Worm (Caenorhabditis elegans): ENCODE data around the gene sdz-16.

The sdz-16 gene

DNA sequence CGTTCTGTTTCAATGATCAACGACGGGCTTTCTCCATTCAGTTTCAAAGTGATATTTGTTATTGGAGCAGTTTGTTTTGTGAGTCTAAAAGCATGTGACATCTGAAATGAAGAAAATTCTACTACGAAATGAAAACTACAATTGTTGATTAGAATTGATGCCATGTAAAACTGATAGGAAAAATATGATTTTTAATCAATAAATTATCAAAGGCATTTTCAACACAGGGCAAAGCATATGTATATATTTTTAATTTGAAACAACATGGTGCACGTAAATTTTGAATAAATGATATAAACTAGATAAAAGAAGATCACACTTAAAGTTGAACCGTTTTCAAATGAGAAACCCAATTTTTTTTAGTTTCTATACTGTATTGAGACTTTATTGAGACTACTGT, 26.4 kb downstream of the sdz-16 start, which contains the start of gene K10G4.5:
Gene K10G4.5, minus strand, starts transcription at position 101 of the 400 bp plus-strand sequence.
- TF ChIP-seq ceh-30 (tag; optimal IDR thresholded peaks at IDR 0.05): no peak
- TF ChIP-seq ceh-14 (tag; optimal IDR thresholded peaks at IDR 0.05): no peak
- no peak for TF ChIP-seq ceh-19 (GFP tag; optimal IDR thresholded peaks at IDR 0.05)
- no peak for TF ChIP-seq C08G9.2 (tag; optimal IDR thresholded peaks at IDR 0.05)
- TF ChIP-seq hlh-13 (GFP tag; optimal IDR thresholded peaks at IDR 0.05): no peak
- no peak for TF ChIP-seq ceh-6 (GFP tag; optimal IDR thresholded peaks at IDR 0.05)
- TF ChIP-seq che-1 (tag; optimal IDR thresholded peaks at IDR 0.05): no peak
- no peak for TF ChIP-seq fkh-10 (GFP tag; optimal IDR thresholded peaks at IDR 0.05)
- TF ChIP-seq sdc-2 (tag; optimal IDR thresholded peaks at IDR 0.05): no peak
- no peak for TF ChIP-seq rnt-1 (tag; optimal IDR thresholded peaks at IDR 0.05)
- TF ChIP-seq gmeb-2 (tag; optimal IDR thresholded peaks at IDR 0.05): no peak
- TF ChIP-seq ets-4 (tag; optimal IDR thresholded peaks at IDR 0.05): no peak
- no peak for TF ChIP-seq K02D7.2 (tag; optimal IDR thresholded peaks at IDR 0.05)
- no peak for TF ChIP-seq fax-1 (tag; optimal IDR thresholded peaks at IDR 0.05)
- no peak for TF ChIP-seq ama-1 (optimal IDR thresholded peaks at IDR 0.05)
- no peak for TF ChIP-seq hlh-30 (tag; optimal IDR thresholded peaks at IDR 0.05; ENCODE audit: insufficient read depth)
- no peak for TF ChIP-seq C38D4.7 (GFP tag; optimal IDR thresholded peaks at IDR 0.05)
- no peak for TF ChIP-seq ztf-16 (tag; optimal IDR thresholded peaks at IDR 0.05)
- TF ChIP-seq ceh-2 (tag; optimal IDR thresholded peaks at IDR 0.05): no peak
- no peak for TF ChIP-seq sox-4 (tag; optimal IDR thresholded peaks at IDR 0.05)

DNA sequence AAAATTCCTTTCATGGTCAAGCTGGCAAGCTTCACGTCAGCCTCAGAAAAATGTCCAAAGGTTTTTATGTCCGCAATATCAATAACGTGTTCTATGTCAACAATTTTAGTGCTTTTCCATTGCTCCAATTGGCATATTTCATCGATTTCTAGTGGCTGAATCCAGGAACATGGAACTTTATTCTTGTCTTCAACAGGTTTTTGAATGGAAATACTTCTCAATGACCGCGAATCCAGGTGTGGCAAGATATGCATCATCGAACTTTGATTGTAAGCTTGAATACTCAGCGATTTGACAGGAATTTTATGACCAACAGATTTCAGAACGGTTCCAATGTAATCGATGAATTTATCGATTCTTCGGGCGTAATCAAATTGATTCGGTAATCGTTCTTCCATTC, 29.1 kb downstream of the sdz-16 start:
- TF ChIP-seq pha-2 (tag; optimal IDR thresholded peaks at IDR 0.05) (no peak), dve-1 (tag; optimal IDR thresholded peaks at IDR 0.05) (no peak), hlh-30 (tag; optimal IDR thresholded peaks at IDR 0.05; ENCODE audit: insufficient read depth) (no peak), pha-4 (tag; optimal IDR thresholded peaks at IDR 0.05) (no peak), eyg-1 (tag; optimal IDR thresholded peaks at IDR 0.05) (no peak), pax-1 (tag; optimal IDR thresholded peaks at IDR 0.05) (no peak), unc-55 (GFP tag; optimal IDR thresholded peaks at IDR 0.05) (no peak)

DNA sequence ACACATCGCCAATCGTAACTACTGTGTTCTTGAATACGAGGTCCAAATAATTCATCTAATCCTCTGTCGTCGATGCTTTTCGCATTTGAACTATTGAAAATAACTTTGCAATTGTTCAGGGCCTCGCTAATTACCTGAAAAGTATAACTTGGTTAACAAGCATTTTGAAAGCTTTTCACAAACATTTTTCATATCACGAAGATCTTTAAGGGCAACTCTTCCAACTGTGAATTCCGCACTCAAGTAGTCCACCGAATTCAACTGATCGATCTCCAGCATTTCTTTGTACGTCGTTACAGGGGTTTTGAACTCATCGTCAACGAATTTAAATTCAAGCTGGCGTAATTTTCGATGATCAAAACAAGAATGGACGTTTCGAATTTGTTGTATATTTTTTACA, 31.3 kb downstream of the sdz-16 start:
- TF ChIP-seq ceh-18 (tag; optimal IDR thresholded peaks at IDR 0.05): no peak
- no peak for TF ChIP-seq pax-1 (tag; optimal IDR thresholded peaks at IDR 0.05)
- TF ChIP-seq madf-2 (tag; optimal IDR thresholded peaks at IDR 0.05): no peak
- TF ChIP-seq lim-6 (tag; optimal IDR thresholded peaks at IDR 0.05): no peak
- TF ChIP-seq tbx-2 (tag; optimal IDR thresholded peaks at IDR 0.05): no peak
- TF ChIP-seq dmd-4 (tag; optimal IDR thresholded peaks at IDR 0.05; ENCODE audit: borderline replicate concordance): no peak
- no peak for TF ChIP-seq nfya-1 (tag; optimal IDR thresholded peaks at IDR 0.05)
- TF ChIP-seq tbx-7 (tag; optimal IDR thresholded peaks at IDR 0.05): no peak
- no peak for TF ChIP-seq K02D7.2 (tag; optimal IDR thresholded peaks at IDR 0.05)
- TF ChIP-seq ceh-24 (tag; optimal IDR thresholded peaks at IDR 0.05): no peak
- TF ChIP-seq syd-9 (tag; optimal IDR thresholded peaks at IDR 0.05): no peak
- TF ChIP-seq unc-42 (tag; optimal IDR thresholded peaks at IDR 0.05): no peak
- no peak for TF ChIP-seq C08G9.2 (tag; optimal IDR thresholded peaks at IDR 0.05)
- no peak for TF ChIP-seq zip-5 (tag; optimal IDR thresholded peaks at IDR 0.05)
- no peak for TF ChIP-seq rnt-1 (tag; optimal IDR thresholded peaks at IDR 0.05)
- no peak for TF ChIP-seq nhr-232 (tag; optimal IDR thresholded peaks at IDR 0.05)
- no peak for TF ChIP-seq elt-2 (tag; optimal IDR thresholded peaks at IDR 0.05)
- TF ChIP-seq ceh-19 (GFP tag; optimal IDR thresholded peaks at IDR 0.05): no peak
- no peak for TF ChIP-seq C38D4.7 (GFP tag; optimal IDR thresholded peaks at IDR 0.05)

DNA sequence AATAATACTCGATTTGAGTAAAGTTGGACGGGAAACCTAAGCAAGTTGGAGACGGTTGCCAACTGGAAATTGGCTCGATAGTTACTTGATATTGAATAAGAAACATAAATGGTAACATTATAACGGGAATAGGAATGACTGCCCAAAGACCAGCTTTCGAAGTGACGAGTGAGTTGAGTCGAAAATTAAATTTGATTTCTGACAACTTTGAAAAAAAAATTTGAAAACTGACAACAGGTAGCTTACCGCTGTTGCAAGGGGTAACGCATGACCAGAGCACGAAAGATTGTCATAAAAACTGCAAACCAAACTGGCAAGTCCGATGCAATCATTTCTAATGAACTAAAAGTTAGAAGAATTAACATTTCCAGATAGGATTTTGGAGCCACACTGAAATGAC, 35.0 kb downstream of the sdz-16 start:
- TF ChIP-seq unc-55 (GFP tag; optimal IDR thresholded peaks at IDR 0.05) (no peak), che-1 (tag; optimal IDR thresholded peaks at IDR 0.05) (no peak), C08G9.2 (tag; optimal IDR thresholded peaks at IDR 0.05) (no peak), ceh-30 (tag; optimal IDR thresholded peaks at IDR 0.05) (no peak), fkh-10 (GFP tag; optimal IDR thresholded peaks at IDR 0.05) (no peak), pag-3 (tag; optimal IDR thresholded peaks at IDR 0.05; ENCODE audit: borderline replicate concordance) (no peak), ets-4 (tag; optimal IDR thresholded peaks at IDR 0.05) (no peak), rnt-1 (tag; optimal IDR thresholded peaks at IDR 0.05) (no peak), pqm-1 (tag; optimal IDR thresholded peaks at IDR 0.05) (no peak), elt-4 (tag; optimal IDR thresholded peaks at IDR 0.05) (no peak)
